Fruit fly (Drosophila melanogaster): ENCODE data around the gene CG17364.

The CG17364 gene

dm6 chr3L:14004041-14004407 is 10.8 kb upstream of the CG17364 start:
- TF ChIP-seq Pif1B (GFP tag; optimal IDR thresholded peaks at IDR 0.05) = no peak
- no peak for TF ChIP-seq Pif1A (GFP tag; optimal IDR thresholded peaks at IDR 0.05)
- TF ChIP-seq CG13204 (GFP tag; optimal IDR thresholded peaks at IDR 0.05) = peak; percentile 18
- peak; percentile 56; the same call in 1 of the 3 replicates for TF ChIP-seq fd96Ca (GFP tag; IDR thresholded peaks at IDR 0.05)
- TF ChIP-seq CG9948 (tag; optimal IDR thresholded peaks at IDR 0.05) = no peak
- TF ChIP-seq CG10348 (GFP tag; IDR thresholded peaks at IDR 0.05) = no peak
- TF ChIP-seq CG8301 (tag; optimal IDR thresholded peaks at IDR 0.05) = no peak
- peak; percentile 47; the same call in 1 of the 2 replicates for TF ChIP-seq CG32121 (GFP tag; IDR thresholded peaks at IDR 0.05)
- no peak for TF ChIP-seq EcR (GFP tag; optimal IDR thresholded peaks at IDR 0.05)
- no peak for TF ChIP-seq CG17806 (tag; optimal IDR thresholded peaks at IDR 0.05)
- TF ChIP-seq gl (tag; optimal IDR thresholded peaks at IDR 0.05) = no peak
- peak; percentile 17; the same call in 1 of the 3 replicates for TF ChIP-seq CG4496 (GFP tag; IDR thresholded peaks at IDR 0.05)
- TF ChIP-seq CG14655 (GFP tag; optimal IDR thresholded peaks at IDR 0.05) = peak; percentile 17
- no peak for TF ChIP-seq rn (GFP tag; IDR thresholded peaks at IDR 0.05)
- no peak for TF ChIP-seq CG15710 (tag; optimal IDR thresholded peaks at IDR 0.05)
- no peak for TF ChIP-seq D1 (tag; optimal IDR thresholded peaks at IDR 0.05)
- TF ChIP-seq CG12605 (GFP tag; IDR thresholded peaks at IDR 0.05) = peak; percentile 35; the same call in 1 of the 2 replicates
- peak; percentile 55 for TF ChIP-seq Ets98B (GFP tag; IDR thresholded peaks at IDR 0.05)
- TF ChIP-seq CG8159 (tag; optimal IDR thresholded peaks at IDR 0.05) = no peak
- TF ChIP-seq CG34367 (tag; optimal IDR thresholded peaks at IDR 0.05) = no peak
- TF ChIP-seq Snoo (tag; optimal IDR thresholded peaks at IDR 0.05) = no peak

dm6 chr3L:14003297-14004040 is 10.3 kb upstream of the CG17364 start:
- peak; percentile 71; the same call in 2 of the 3 replicates for TF ChIP-seq CG4496 (GFP tag; IDR thresholded peaks at IDR 0.05)
- peak; percentile 21 for TF ChIP-seq CG8301 (tag; optimal IDR thresholded peaks at IDR 0.05)
- TF ChIP-seq fd96Ca (GFP tag; IDR thresholded peaks at IDR 0.05) = peak; percentile 34; the same call in 2 of the 3 replicates
- no peak for TF ChIP-seq CG14655 (GFP tag; optimal IDR thresholded peaks at IDR 0.05)
- peak; percentile 21 for TF ChIP-seq CG15710 (tag; optimal IDR thresholded peaks at IDR 0.05)
- peak; percentile 11 for TF ChIP-seq gl (tag; optimal IDR thresholded peaks at IDR 0.05)
- no peak for TF ChIP-seq rn (GFP tag; IDR thresholded peaks at IDR 0.05)
- no peak for TF ChIP-seq CG17806 (tag; optimal IDR thresholded peaks at IDR 0.05)
- peak; percentile 43 for TF ChIP-seq CG34367 (tag; optimal IDR thresholded peaks at IDR 0.05)
- TF ChIP-seq CG8159 (tag; optimal IDR thresholded peaks at IDR 0.05) = no peak

- TF ChIP-seq fd96Ca (GFP tag; IDR thresholded peaks at IDR 0.05) = no peak; the same call in 2 of the 3 replicates
- no peak for TF ChIP-seq CG17806 (tag; optimal IDR thresholded peaks at IDR 0.05)
- TF ChIP-seq CG15710 (tag; optimal IDR thresholded peaks at IDR 0.05) = no peak
- TF ChIP-seq CG9948 (tag; optimal IDR thresholded peaks at IDR 0.05) = no peak
- peak; percentile 54; the same call in 1 of the 2 replicates for TF ChIP-seq Ets98B (GFP tag; IDR thresholded peaks at IDR 0.05)
- no peak for TF ChIP-seq CG8301 (tag; optimal IDR thresholded peaks at IDR 0.05)
- TF ChIP-seq Pif1B (GFP tag; optimal IDR thresholded peaks at IDR 0.05) = peak; percentile 67
- peak; percentile 4 for TF ChIP-seq CG34367 (tag; optimal IDR thresholded peaks at IDR 0.05)
- peak; percentile 43; the same call in 1 of the 2 replicates for TF ChIP-seq CG32121 (GFP tag; IDR thresholded peaks at IDR 0.05)
Measured at dm6 chr3L:14002524-14003135, 9.4 kb upstream of the CG17364 start.

- TF ChIP-seq Pif1A (GFP tag; optimal IDR thresholded peaks at IDR 0.05) = no peak
- no peak for TF ChIP-seq gl (tag; optimal IDR thresholded peaks at IDR 0.05)
- no peak for TF ChIP-seq CG13204 (GFP tag; optimal IDR thresholded peaks at IDR 0.05)
- no peak for TF ChIP-seq CG34367 (tag; optimal IDR thresholded peaks at IDR 0.05)
- TF ChIP-seq CG4496 (GFP tag; IDR thresholded peaks at IDR 0.05) = no peak
- TF ChIP-seq CG12605 (GFP tag; IDR thresholded peaks at IDR 0.05) = no peak
- no peak; the same call in 2 of the 3 replicates for TF ChIP-seq fd96Ca (GFP tag; IDR thresholded peaks at IDR 0.05)
- TF ChIP-seq CG15710 (tag; optimal IDR thresholded peaks at IDR 0.05) = no peak
Measured at dm6 chr3L:14001658-14002523, 8.7 kb upstream of the CG17364 start, which contains the start of the genes Nprl3 and upSET. Gene Nprl3 (minus strand): TSS chr3L:14001880. Gene upSET (plus strand): TSS chr3L:14002127.

- no peak for TF ChIP-seq CG15710 (tag; optimal IDR thresholded peaks at IDR 0.05)
- no peak for TF ChIP-seq CG14655 (GFP tag; optimal IDR thresholded peaks at IDR 0.05)
Measured at dm6 chr3L:13999204-13999603, 6.0 kb upstream of the CG17364 start, which contains the start of gene CG17359. Gene CG17359 (minus strand): TSS chr3L:13999251.

dm6 chr3L:13996992-13997391 is 3.8 kb upstream of the CG17364 start, which contains the start of gene CG17361:
Gene CG17361 (plus strand): TSS chr3L:13997191.
- TF ChIP-seq D1 (tag; optimal IDR thresholded peaks at IDR 0.05) (peak; percentile 43), Snoo (tag; optimal IDR thresholded peaks at IDR 0.05) (no peak), Ets98B (GFP tag; IDR thresholded peaks at IDR 0.05) (no peak), EcR (GFP tag; optimal IDR thresholded peaks at IDR 0.05) (no peak)
